Worm (Caenorhabditis elegans): ENCODE results near the gene dpy-30.

DNA sequence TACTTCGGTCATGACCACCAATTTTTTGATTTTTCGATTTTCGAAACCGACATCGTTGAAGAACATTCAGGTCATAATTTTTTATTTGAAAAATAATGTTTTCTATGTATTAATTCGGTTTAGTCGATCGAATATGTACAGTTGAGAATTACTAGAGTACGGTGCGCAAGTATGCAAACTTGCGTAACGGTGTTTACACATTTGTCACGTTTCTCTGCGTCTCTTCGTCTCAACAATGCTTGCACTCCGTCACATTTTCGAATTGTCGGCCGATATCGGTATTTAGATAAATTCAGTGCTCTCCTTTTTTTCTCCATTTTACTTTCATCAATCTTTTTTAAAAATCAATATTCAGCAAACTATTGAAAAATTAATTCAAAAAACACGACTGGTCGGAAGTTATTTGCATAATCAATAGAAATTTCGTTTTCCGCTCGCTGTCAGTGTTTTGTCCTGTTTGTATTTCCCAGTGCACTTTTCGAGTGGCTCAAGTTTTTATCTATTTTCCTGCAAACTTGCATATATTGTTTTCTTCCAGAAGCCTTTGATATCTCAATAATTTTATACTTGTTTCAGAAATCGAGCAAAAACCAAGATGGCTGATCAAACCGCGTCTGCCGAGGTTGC lies at the start of gene dpy-30:
- TF ChIP-seq sox-4 (tag; optimal IDR thresholded peaks at IDR 0.05) (no peak), ceh-19 (GFP tag; optimal IDR thresholded peaks at IDR 0.05) (no peak), elt-2 (tag; optimal IDR thresholded peaks at IDR 0.05) (no peak), ttx-3 (tag; optimal IDR thresholded peaks at IDR 0.05) (no peak), dve-1 (tag; optimal IDR thresholded peaks at IDR 0.05) (no peak)
